Fruit fly (Drosophila melanogaster): ENCODE results near the gene CG44141.
"Not testable (repeated sequence)": the region's sequence is repeated elsewhere in the genome, so short reads cannot be mapped to it uniquely, and the experiment has no call there.

The CG44141 gene

DNA sequence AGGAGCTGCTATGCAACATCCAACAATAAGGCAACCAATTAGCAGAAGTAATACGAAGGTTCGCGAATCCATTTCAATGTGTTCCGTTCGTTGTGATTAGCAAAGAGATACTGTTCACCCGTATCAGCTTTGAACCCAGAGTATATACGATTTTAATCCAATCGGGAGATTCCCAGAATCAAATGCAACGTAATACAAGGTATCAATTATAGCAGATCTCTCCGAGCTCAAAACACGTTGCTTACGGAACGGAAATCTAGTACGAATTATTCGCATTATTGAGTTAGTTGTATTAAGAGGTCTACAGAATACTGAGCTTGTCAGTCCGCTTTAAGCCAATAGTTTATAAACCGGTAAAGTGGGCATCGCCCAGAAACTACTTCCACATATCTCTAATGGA is at the start of gene CG44141:
TSS of gene CG44141 (minus strand) at position 101 of the 400 bp plus-strand sequence.
- TF ChIP-seq psq, insv, Sin3A (optimal IDR thresholded peaks at IDR 0.05): not testable (repeated sequence)

- not testable (repeated sequence) for TF ChIP-seq Myc, insv, h (optimal IDR thresholded peaks at IDR 0.05)
Observed at dm6 chr2L:15704871-15705270, 45.6 kb upstream of the CG44141 start, which contains the start of gene CG31827. Gene CG31827, plus strand, starts transcription at chr2L:15705171.

- not testable (repeated sequence) for TF ChIP-seq insv, ttk, h (optimal IDR thresholded peaks at IDR 0.05)
Observed at dm6 chr2L:15695738-15696137, 36.5 kb upstream of the CG44141 start, which contains the start of gene CG31780. Gene CG31780, plus strand, starts transcription at chr2L:15696038.

DNA sequence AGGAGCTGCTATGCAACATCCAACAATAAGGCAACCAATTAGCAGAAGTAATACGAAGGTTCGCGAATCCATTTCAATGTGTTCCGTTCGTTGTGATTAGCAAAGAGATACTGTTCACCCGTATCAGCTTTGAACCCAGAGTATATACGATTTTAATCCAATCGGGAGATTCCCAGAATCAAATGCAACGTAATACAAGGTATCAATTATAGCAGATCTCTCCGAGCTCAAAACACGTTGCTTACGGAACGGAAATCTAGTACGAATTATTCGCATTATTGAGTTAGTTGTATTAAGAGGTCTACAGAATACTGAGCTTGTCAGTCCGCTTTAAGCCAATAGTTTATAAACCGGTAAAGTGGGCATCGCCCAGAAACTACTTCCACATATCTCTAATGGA is 35.1 kb upstream of the CG44141 start, which contains the start of gene CG44140:
TSS of gene CG44140 (minus strand) at position 101 of the 400 bp plus-strand sequence.
- not testable (repeated sequence) for TF ChIP-seq insv, Myc, psq (optimal IDR thresholded peaks at IDR 0.05)

dm6 chr2L:15676002-15676401 is 16.7 kb upstream of the CG44141 start, which contains the start of gene CG43923:
Gene CG43923, minus strand, starts transcription at chr2L:15676102.
- not testable (repeated sequence) for TF ChIP-seq ttk, Sin3A, Myc (optimal IDR thresholded peaks at IDR 0.05)

- not testable (repeated sequence) for TF ChIP-seq psq, ttk, insv (optimal IDR thresholded peaks at IDR 0.05)
Observed at dm6 chr2L:15669874-15670273, 10.6 kb upstream of the CG44141 start, which contains the start of gene CG18478. Gene CG18478, plus strand, starts transcription at chr2L:15670174.

DNA sequence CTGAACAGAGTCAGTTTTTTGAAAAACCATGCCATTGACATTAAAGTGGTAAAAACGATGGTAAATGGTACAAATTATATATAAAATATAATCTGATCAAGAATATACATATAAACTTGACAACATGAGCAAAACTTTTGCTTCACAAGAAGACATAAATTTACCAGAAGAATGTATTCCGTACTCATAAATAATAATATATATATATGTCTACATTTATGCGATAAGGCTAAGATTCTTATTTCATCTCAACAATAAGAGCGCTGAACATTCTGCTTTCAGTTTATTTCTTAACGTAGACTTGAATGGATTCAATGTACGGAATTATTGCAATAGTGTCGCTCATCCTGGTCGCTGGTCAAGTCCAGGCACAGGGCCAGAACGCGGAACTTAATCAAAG is 1.5 kb upstream of the CG44141 start, which contains the start of gene CG18477:
TSS of gene CG18477 (plus strand) at position 301 of the 400 bp plus-strand sequence.
- not testable (repeated sequence) for TF ChIP-seq insv, Sin3A, psq (optimal IDR thresholded peaks at IDR 0.05)

- TF ChIP-seq insv (optimal IDR thresholded peaks at IDR 0.05) (no peak), Sin3A (optimal IDR thresholded peaks at IDR 0.05) (no peak), h (optimal IDR thresholded peaks at IDR 0.05) (no peak), ttk (optimal IDR thresholded peaks at IDR 0.05) (no peak), psq (optimal IDR thresholded peaks at IDR 0.05) (no peak), Myc (optimal IDR thresholded peaks at IDR 0.05) (no peak)
Observed at dm6 chr2L:15643791-15644190, 15.5 kb downstream of the CG44141 start.

- TF ChIP-seq ttk (optimal IDR thresholded peaks at IDR 0.05) (no peak), Myc (optimal IDR thresholded peaks at IDR 0.05) (no peak), insv (optimal IDR thresholded peaks at IDR 0.05) (no peak), psq (optimal IDR thresholded peaks at IDR 0.05) (no peak), Sin3A (optimal IDR thresholded peaks at IDR 0.05) (no peak), h (optimal IDR thresholded peaks at IDR 0.05) (no peak)
Observed at dm6 chr2L:15641668-15642067, 17.6 kb downstream of the CG44141 start.

DNA sequence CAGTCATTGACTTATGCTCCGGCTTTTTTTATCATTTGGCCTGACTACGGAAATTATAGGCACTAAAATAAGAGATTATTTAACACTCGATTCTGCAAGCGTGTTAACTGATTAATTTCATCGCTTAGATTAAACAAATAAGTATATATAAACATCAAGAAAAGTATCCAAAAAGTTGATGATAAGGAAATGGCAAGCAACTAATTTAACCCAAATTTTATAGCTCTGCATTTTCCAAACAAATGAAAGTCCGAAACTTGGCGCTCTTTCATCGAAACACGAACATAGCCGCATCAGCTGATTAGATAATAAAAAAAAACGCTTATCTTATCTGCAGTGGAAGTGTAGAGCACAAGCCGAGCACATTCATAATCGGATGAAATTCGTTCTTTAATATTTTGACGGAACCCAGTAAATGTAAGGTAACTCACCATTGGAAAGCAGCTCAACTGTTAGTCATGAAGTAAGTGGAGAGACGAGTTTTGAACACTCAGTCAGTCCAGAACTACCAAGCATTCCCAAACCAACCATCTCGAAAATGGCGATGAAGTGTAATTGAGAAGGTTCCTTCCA is 29.6 kb downstream of the CG44141 start, which contains the start of gene CG18480:
TSS of gene CG18480 (plus strand) at position 407 of the 573 bp plus-strand sequence.
- TF ChIP-seq Sin3A (optimal IDR thresholded peaks at IDR 0.05) (no peak), psq (optimal IDR thresholded peaks at IDR 0.05) (no peak), Myc (optimal IDR thresholded peaks at IDR 0.05) (no peak), ttk (optimal IDR thresholded peaks at IDR 0.05) (no peak), insv (optimal IDR thresholded peaks at IDR 0.05) (no peak), h (optimal IDR thresholded peaks at IDR 0.05) (no peak)

- TF ChIP-seq insv (optimal IDR thresholded peaks at IDR 0.05) (no peak), Sin3A (optimal IDR thresholded peaks at IDR 0.05) (no peak), h (optimal IDR thresholded peaks at IDR 0.05) (no peak), psq (optimal IDR thresholded peaks at IDR 0.05) (no peak), Myc (optimal IDR thresholded peaks at IDR 0.05) (no peak), ttk (optimal IDR thresholded peaks at IDR 0.05) (no peak)
Observed at dm6 chr2L:15628378-15628777, 30.9 kb downstream of the CG44141 start, which contains the start of gene CG7631. Gene CG7631, plus strand, starts transcription at chr2L:15628678.

DNA sequence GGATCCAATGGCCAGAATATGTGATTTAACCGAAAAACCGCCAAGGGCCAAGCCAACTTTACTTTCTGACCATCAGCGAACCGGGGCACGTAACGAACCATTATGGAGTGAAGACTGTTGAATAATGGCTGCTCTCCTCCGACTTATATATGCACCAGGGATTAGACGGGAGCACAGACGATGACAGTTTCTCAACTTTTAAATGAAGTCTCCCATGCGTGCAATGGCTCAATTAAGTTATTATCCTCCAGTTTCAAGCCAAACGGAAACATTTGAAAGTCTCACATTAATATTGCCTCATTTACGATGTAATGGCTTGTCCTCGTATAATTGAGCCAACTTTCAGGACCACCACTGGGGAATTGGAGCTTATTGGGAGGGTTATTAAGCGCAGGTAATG is 35.8 kb downstream of the CG44141 start, which contains the start of gene Or35a:
TSS of gene Or35a (minus strand) at position 101 of the 400 bp plus-strand sequence.
- TF ChIP-seq insv (optimal IDR thresholded peaks at IDR 0.05) (no peak), ttk (optimal IDR thresholded peaks at IDR 0.05) (no peak), h (optimal IDR thresholded peaks at IDR 0.05) (no peak), psq (optimal IDR thresholded peaks at IDR 0.05) (no peak), Sin3A (optimal IDR thresholded peaks at IDR 0.05) (no peak), Myc (optimal IDR thresholded peaks at IDR 0.05) (no peak)

- no peak for TF ChIP-seq Myc (optimal IDR thresholded peaks at IDR 0.05)
- no peak for TF ChIP-seq Sin3A (optimal IDR thresholded peaks at IDR 0.05)
- TF ChIP-seq psq (optimal IDR thresholded peaks at IDR 0.05) = no peak
- no peak for TF ChIP-seq insv (optimal IDR thresholded peaks at IDR 0.05)
- TF ChIP-seq ttk (optimal IDR thresholded peaks at IDR 0.05) = no peak
- TF ChIP-seq h (optimal IDR thresholded peaks at IDR 0.05) = no peak
Observed at dm6 chr2L:15616697-15617096, 42.6 kb downstream of the CG44141 start, which contains the start of gene CG11865. Gene CG11865, plus strand, starts transcription at chr2L:15616997.
